Worm (Caenorhabditis elegans) whole organism, young adult: ENCODE data around the gene C38H2.2.

ENCODE experiments used
- ama-1 ChIP-seq, 3 experiments: fragments of 150-350 bp in 1 of 3; sonication (generic microtip) in 2 of 3; optimal IDR thresholded peaks; 2 replicates each; lab custom pipeline; 2014 to 2018; ENCODE audit warnings: missing biosample characterization in 2 of 3, missing genetic modification characterization in 2 of 3, missing genetic modification reagents in 2 of 3
- dox-1 ChIP-seq: fragments of 200-800 bp; sonication (Bioruptor generic); IDR thresholded peaks from 2 replicates; pipeline ENCODE4 v1.3.6; 2022; ENCODE audit warnings: missing genetic modification reagents, missing genetic modification characterization, missing compliant biosample characterization
- him-1 ChIP-seq: sonication (generic microtip); optimal IDR thresholded peaks from 2 replicates; lab custom pipeline; 2016; ENCODE audit warnings: missing genotype, missing genetic modification reagents, missing genetic modification characterization, missing compliant biosample characterization
- lin-26 ChIP-seq: fragments of 200-800 bp; sonication (Bioruptor generic); IDR thresholded peaks from 2 replicates; pipeline ENCODE4 v1.3.6; 2022; ENCODE audit warnings: missing genetic modification reagents, missing genetic modification characterization, missing compliant biosample characterization
- nhr-179 ChIP-seq: sonication (generic microtip); optimal IDR thresholded peaks from 2 replicates; lab custom pipeline; 2016; ENCODE audit warnings: mild to moderate bottlenecking, missing genetic modification characterization, missing compliant biosample characterization
- pha-4 ChIP-seq: fragments of 150-350 bp; sonication (generic microtip); optimal IDR thresholded peaks from 2 replicates; lab custom pipeline; 2014; ENCODE audit warnings: missing biosample characterization, missing genetic modification reagents, missing genetic modification characterization

- TF ChIP-seq nhr-179 (tag; lab: Kevin White, UChicago) = no peak
- no peak for TF ChIP-seq lin-26
- TF ChIP-seq ama-1 (optimal IDR thresholded peaks at IDR 0.05; lab: Kevin White, UChicago) = peak; percentile 41
- no peak for TF ChIP-seq ama-1 (GFP tag; optimal IDR thresholded peaks at IDR 0.05; lab: Kevin White, UChicago)
- no peak for TF ChIP-seq him-1 (tag; lab: Kevin White, UChicago)
- no peak for TF ChIP-seq pha-4
- TF ChIP-seq dox-1 (GFP tag; lab: Robert Waterston, UW) = no peak
Measured at ce11 chrIII:10415822-10416221, 34.2 kb downstream of the C38H2.2 start, which contains the start of gene ymel-1.
